Worm (Caenorhabditis elegans): ENCODE data around the gene W04G3.10.
A peak's percentile ranks its signal among the peaks of the same experiment; 100 is the strongest.

W04G3.10 gene

ce11 chrX:11047183-11047582 lies 30.9 kb downstream of the W04G3.10 start, which contains the start of gene clc-1:
Gene clc-1 (plus strand): TSS chrX:11047446.
- TF ChIP-seq irx-1 (tag; optimal IDR thresholded peaks at IDR 0.05) (no peak), efl-3 (GFP tag; optimal IDR thresholded peaks at IDR 0.05) (no peak), lin-15B (tag; optimal IDR thresholded peaks at IDR 0.05) (no peak), Y116A8C.19 (tag; optimal IDR thresholded peaks at IDR 0.05; ENCODE audit: borderline replicate concordance) (no peak), blmp-1 (tag; optimal IDR thresholded peaks at IDR 0.05) (no peak), efl-1 (optimal IDR thresholded peaks at IDR 0.05) (no peak), efl-1 (GFP tag; optimal IDR thresholded peaks at IDR 0.05 in 1 of 2) (peak in 1 of 2 experiments; percentile 79), nhr-76 (tag; optimal IDR thresholded peaks at IDR 0.05) (no peak), unc-98 (GFP tag; IDR thresholded peaks at IDR 0.05) (no peak), elt-2 (tag; optimal IDR thresholded peaks at IDR 0.05) (peak; percentile 96), hlh-17 (GFP tag; optimal IDR thresholded peaks at IDR 0.05; ENCODE audit: borderline replicate concordance) (no peak), lin-14 (GFP tag; optimal IDR thresholded peaks at IDR 0.05) (no peak), alr-1 (tag; optimal IDR thresholded peaks at IDR 0.05; ENCODE audit: borderline replicate concordance) (no peak), egl-13 (tag; optimal IDR thresholded peaks at IDR 0.05) (no peak), hlh-4 (tag; optimal IDR thresholded peaks at IDR 0.05) (no peak), xbp-1 (tag; optimal IDR thresholded peaks at IDR 0.05) (no peak), ztf-4 (tag; optimal IDR thresholded peaks at IDR 0.05) (no peak), nhr-20 (tag; optimal IDR thresholded peaks at IDR 0.05) (no peak), tlp-1 (tag; optimal IDR thresholded peaks at IDR 0.05) (peak; percentile 32), ces-1 (GFP tag; optimal IDR thresholded peaks at IDR 0.05) (no peak), fkh-8 (tag; optimal IDR thresholded peaks at IDR 0.05) (no peak), nhr-77 (tag; optimal IDR thresholded peaks at IDR 0.05) (no peak), skn-1 (tag; optimal IDR thresholded peaks at IDR 0.05) (no peak), unc-62 (GFP tag; optimal IDR thresholded peaks at IDR 0.05) (no peak), hpl-2 (GFP tag; optimal IDR thresholded peaks at IDR 0.05) (no peak), nhr-85 (tag) (no peak), nhr-71 (tag; optimal IDR thresholded peaks at IDR 0.05) (peak; percentile 1), rnt-1 (tag; optimal IDR thresholded peaks at IDR 0.05) (no peak), nhr-47 (tag; optimal IDR thresholded peaks at IDR 0.05) (no peak), unc-30 (tag; optimal IDR thresholded peaks at IDR 0.05) (no peak), jun-1 (tag; optimal IDR thresholded peaks at IDR 0.05) (peak; percentile 34), C34B4.2 (tag; optimal IDR thresholded peaks at IDR 0.05) (no peak), mab-9 (GFP tag; IDR thresholded peaks at IDR 0.05) (no peak), sup-37 (GFP tag; optimal IDR thresholded peaks at IDR 0.05) (no peak), C16A3.4 (tag; optimal IDR thresholded peaks at IDR 0.05) (no peak), zip-4 (GFP tag; optimal IDR thresholded peaks at IDR 0.05) (no peak)

DNA sequence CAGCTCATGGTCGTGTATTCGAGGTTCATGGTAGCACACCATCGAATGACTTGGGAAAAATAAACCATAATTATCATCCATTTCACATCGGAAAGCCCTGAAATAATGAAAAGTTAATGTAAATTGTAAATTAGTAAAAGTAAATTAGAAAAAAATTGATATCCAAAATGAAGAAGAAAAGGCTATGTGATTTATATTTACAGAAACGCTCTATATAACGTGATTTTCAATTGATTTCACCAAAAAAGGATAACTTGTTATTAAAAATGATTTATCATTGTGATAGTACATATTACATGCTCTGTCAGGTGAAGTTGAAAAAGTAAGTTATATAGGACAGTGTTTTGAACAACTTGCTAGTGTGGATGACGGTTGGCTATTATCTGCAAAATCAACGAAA lies 35.3 kb downstream of the W04G3.10 start, which contains the start of gene C09F12.3:
TSS of gene C09F12.3 (minus strand) at position 101 of the 400 bp plus-strand sequence.
- TF ChIP-seq blmp-1 (tag; optimal IDR thresholded peaks at IDR 0.05): no peak
- TF ChIP-seq pag-3 (tag; optimal IDR thresholded peaks at IDR 0.05; ENCODE audit: borderline replicate concordance, insufficient read depth): no peak
- no peak for TF ChIP-seq hpl-2 (GFP tag; optimal IDR thresholded peaks at IDR 0.05)
- TF ChIP-seq nhr-76 (tag; optimal IDR thresholded peaks at IDR 0.05): no peak
- no peak for TF ChIP-seq mep-1 (tag; optimal IDR thresholded peaks at IDR 0.05)
- no peak for TF ChIP-seq tbx-2 (tag; optimal IDR thresholded peaks at IDR 0.05)

DNA sequence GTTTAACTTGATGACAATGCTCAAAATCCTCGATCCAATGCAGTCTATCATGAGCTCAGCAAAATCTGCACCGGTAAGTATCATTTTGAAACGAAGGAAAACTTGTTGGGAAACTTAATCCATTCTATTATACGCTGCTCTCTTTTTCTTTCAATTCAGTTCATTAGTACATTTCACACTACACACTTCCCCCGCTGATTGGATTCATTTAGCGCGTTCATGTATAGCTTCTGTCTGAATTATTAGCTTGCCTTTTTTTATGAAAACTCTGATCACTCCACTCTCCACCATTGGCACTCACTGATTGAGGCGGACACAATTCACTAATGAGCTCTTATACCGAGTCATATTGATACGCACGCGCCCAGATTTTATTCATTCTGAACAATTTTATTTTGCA lies 39.8 kb downstream of the W04G3.10 start:
- TF ChIP-seq dsc-1 (tag; optimal IDR thresholded peaks at IDR 0.05) (peak; percentile 38), efl-1 (optimal IDR thresholded peaks at IDR 0.05) (no peak), efl-1 (GFP tag; optimal IDR thresholded peaks at IDR 0.05 in 1 of 2) (peak in 1 of 2 experiments; percentile 56), aly-2 (tag; optimal IDR thresholded peaks at IDR 0.05) (no peak), lin-14 (GFP tag; optimal IDR thresholded peaks at IDR 0.05) (peak; percentile 26)

All from whole organism, L1 larva.